Fruit fly (Drosophila melanogaster): ENCODE results near the gene GCC185.

The GCC185 gene

DNA sequence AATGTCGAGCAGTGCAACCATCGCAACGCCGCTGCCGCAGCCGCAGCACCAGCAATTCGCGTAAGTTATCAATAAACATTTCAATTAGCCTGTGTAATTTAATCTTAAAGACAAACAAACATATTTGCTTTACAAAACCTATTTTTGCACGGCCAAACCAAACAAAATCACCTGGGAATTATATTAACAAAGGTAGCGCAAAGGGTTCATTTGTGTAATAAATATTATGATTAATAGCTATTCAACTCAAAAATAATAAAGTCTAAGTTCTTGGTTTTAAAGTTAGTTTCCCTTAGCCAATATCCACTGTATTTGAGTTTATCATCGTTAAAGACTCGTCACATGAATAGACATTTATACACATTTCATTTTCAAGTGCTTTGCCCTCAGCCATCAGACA, 41.4 kb upstream of the GCC185 start (continued):
- TF ChIP-seq gem (tag; optimal IDR thresholded peaks at IDR 0.05) (peak; percentile 34), C15 (GFP tag; IDR thresholded peaks at IDR 0.05) (no peak), crol (GFP tag; IDR thresholded peaks at IDR 0.05) (no peak), CG4328 (GFP tag; optimal IDR thresholded peaks at IDR 0.05) (no peak), CG30020 (tag; optimal IDR thresholded peaks at IDR 0.05) (no peak), CG33213 (GFP tag; optimal IDR thresholded peaks at IDR 0.05) (no peak), lilli (GFP tag; optimal IDR thresholded peaks at IDR 0.05) (peak; percentile 23), vfl (GFP tag; optimal IDR thresholded peaks at IDR 0.05) (no peak), danr (GFP tag; IDR thresholded peaks at IDR 0.05) (no peak), her (GFP tag; optimal IDR thresholded peaks at IDR 0.05) (no peak), seq (GFP tag; IDR thresholded peaks at IDR 0.05) (no peak), CG17385 (GFP tag; optimal IDR thresholded peaks at IDR 0.05) (peak; percentile 18), crc (GFP tag; optimal IDR thresholded peaks at IDR 0.05) (no peak), fru (optimal IDR thresholded peaks at IDR 0.05) (no peak), dysf (GFP tag; IDR thresholded peaks at IDR 0.05) (0 out of 3 replicates have a peak, but pooled peaks have one; percentile 13), tgo (GFP tag; IDR thresholded peaks at IDR 0.05) (no peak), btn (GFP tag; optimal IDR thresholded peaks at IDR 0.05) (no peak), CG5245 (GFP tag; optimal IDR thresholded peaks at IDR 0.05) (no peak), grau (tag; optimal IDR thresholded peaks at IDR 0.05) (peak; percentile 79), CG2129 (GFP tag; IDR thresholded peaks at IDR 0.05; ENCODE audit: partially characterized antibody) (no peak), CG14860 (GFP tag; IDR thresholded peaks at IDR 0.05; ENCODE audit: partially characterized antibody) (no peak), CG10979 (tag; optimal IDR thresholded peaks at IDR 0.05) (no peak), CG34224 (GFP tag; IDR thresholded peaks at IDR 0.05; ENCODE audit: partially characterized antibody) (no peak), CG8281 (tag; optimal IDR thresholded peaks at IDR 0.05) (no peak), HLH54F (GFP tag; optimal IDR thresholded peaks at IDR 0.05) (no peak), HLHmδ (GFP tag; optimal IDR thresholded peaks at IDR 0.05) (no peak), shn (GFP tag; optimal IDR thresholded peaks at IDR 0.05) (no peak), Side (GFP tag; optimal IDR thresholded peaks at IDR 0.05) (no peak), Fer1 (GFP tag; optimal IDR thresholded peaks at IDR 0.05) (no peak), CG15269 (tag; optimal IDR thresholded peaks at IDR 0.05) (peak; percentile 48), CG1024 (GFP tag; IDR thresholded peaks at IDR 0.05) (no peak), CG15601 (tag; optimal IDR thresholded peaks at IDR 0.05) (no peak), B-H1 (GFP tag; IDR thresholded peaks at IDR 0.05) (no peak), Six4 (GFP tag; optimal IDR thresholded peaks at IDR 0.05) (no peak), CG32767 (GFP tag; IDR thresholded peaks at IDR 0.05) (no peak), CG11695 (GFP tag; IDR thresholded peaks at IDR 0.05) (no peak), zf30C (GFP tag; optimal IDR thresholded peaks at IDR 0.05) (no peak), CG3407 (GFP tag; optimal IDR thresholded peaks at IDR 0.05) (no peak), CG14050 (GFP tag; IDR thresholded peaks at IDR 0.05) (peak; percentile 8; the same call in 1 of the 3 replicates), toy (GFP tag; IDR thresholded peaks at IDR 0.05) (no peak), Oaz (GFP tag; IDR thresholded peaks at IDR 0.05) (no peak), Hsf (GFP tag; optimal IDR thresholded peaks at IDR 0.05) (no peak), CG1647 (GFP tag; optimal IDR thresholded peaks at IDR 0.05) (no peak), disco-r (GFP tag; optimal IDR thresholded peaks at IDR 0.05) (no peak), Xbp1 (GFP tag; optimal IDR thresholded peaks at IDR 0.05) (no peak), Rx (GFP tag; IDR thresholded peaks at IDR 0.05) (no peak), Spps (tag; optimal IDR thresholded peaks at IDR 0.05) (no peak)

Data from whole organism, embryonic.